Worm (Caenorhabditis elegans) whole organism, late embryonic: ENCODE data around the gene Y51H7C.3.

ENCODE experiments used
- F13H6.1 ChIP-seq: sonication (generic microtip); optimal IDR thresholded peaks from 2 replicates; lab custom pipeline; 2016; ENCODE audit warnings: missing genetic modification characterization, missing compliant biosample characterization
- K02D7.2 ChIP-seq: sonication (generic microtip); optimal IDR thresholded peaks from 2 replicates; lab custom pipeline; 2017; ENCODE audit warnings: mild to moderate bottlenecking, missing genetic modification characterization, missing compliant biosample characterization
- K09A11.1 ChIP-seq: sonication (generic microtip); optimal IDR thresholded peaks from 2 replicates; lab custom pipeline; 2017; ENCODE audit warnings: antibody characterized with exemption, mild to moderate bottlenecking, missing genetic modification characterization, missing compliant biosample characterization; ENCODE audit not compliant: insufficient read depth
- Y22D7AL.16 ChIP-seq: sonication (generic microtip); optimal IDR thresholded peaks from 2 replicates; lab custom pipeline; 2016; ENCODE audit warnings: missing genetic modification characterization, missing compliant biosample characterization
- ahr-1 ChIP-seq: sonication (generic microtip); optimal IDR thresholded peaks from 2 replicates; lab custom pipeline; 2016; ENCODE audit warnings: missing genetic modification characterization, missing compliant biosample characterization
- ama-1 ChIP-seq: fragments of 150-350 bp; optimal IDR thresholded peaks from 2 replicates; lab custom pipeline; 2014
- ceh-14 ChIP-seq: sonication (generic microtip); optimal IDR thresholded peaks from 2 replicates; lab custom pipeline; 2016; ENCODE audit warnings: missing genotype, missing genetic modification characterization, missing compliant biosample characterization
- ceh-18 ChIP-seq: sonication (generic microtip); optimal IDR thresholded peaks from 2 replicates; lab custom pipeline; 2016; ENCODE audit warnings: missing genetic modification characterization, missing compliant biosample characterization
- ceh-2 ChIP-seq: sonication (generic microtip); optimal IDR thresholded peaks from 2 replicates; lab custom pipeline; 2016; ENCODE audit warnings: missing genotype, missing genetic modification characterization, missing compliant biosample characterization
- ceh-22 ChIP-seq: sonication (generic microtip); optimal IDR thresholded peaks from 2 replicates; lab custom pipeline; 2017; ENCODE audit warnings: missing biosample characterization, missing genetic modification characterization
- ceh-24 ChIP-seq: sonication (generic microtip); optimal IDR thresholded peaks from 2 replicates; lab custom pipeline; 2016; ENCODE audit warnings: mild to moderate bottlenecking, missing genetic modification characterization, missing compliant biosample characterization
- ceh-31 ChIP-seq: sonication (generic microtip); optimal IDR thresholded peaks from 2 replicates; lab custom pipeline; 2016; ENCODE audit warnings: missing genetic modification characterization, missing compliant biosample characterization
- ceh-48 ChIP-seq: sonication (generic microtip); optimal IDR thresholded peaks from 2 replicates; lab custom pipeline; 2016; ENCODE audit warnings: missing genetic modification characterization, inconsistent platforms, missing compliant biosample characterization
- ceh-6 ChIP-seq: fragments of 200-800 bp; sonication (Bioruptor generic); optimal IDR thresholded peaks from 2 replicates; lab custom pipeline; 2018; ENCODE audit warnings: mild to moderate bottlenecking, missing genetic modification characterization, missing compliant biosample characterization
- ceh-9 ChIP-seq: sonication (generic microtip); optimal IDR thresholded peaks from 2 replicates; lab custom pipeline; 2016; ENCODE audit warnings: mild to moderate bottlenecking, missing genetic modification characterization, inconsistent platforms, missing compliant biosample characterization
- dve-1 ChIP-seq: sonication (generic microtip); optimal IDR thresholded peaks from 2 replicates; lab custom pipeline; 2017; ENCODE audit warnings: antibody characterized with exemption, mild to moderate bottlenecking, missing genetic modification characterization, missing compliant biosample characterization
- elt-2 ChIP-seq: sonication (generic microtip); optimal IDR thresholded peaks from 2 replicates; lab custom pipeline; 2016; ENCODE audit warnings: missing genetic modification reagents, missing genetic modification characterization, missing compliant biosample characterization
- ets-4 ChIP-seq: sonication (generic microtip); optimal IDR thresholded peaks from 2 replicates; lab custom pipeline; 2016; ENCODE audit warnings: missing genetic modification characterization, missing compliant biosample characterization
- eyg-1 ChIP-seq: sonication (generic microtip); optimal IDR thresholded peaks from 2 replicates; lab custom pipeline; 2016; ENCODE audit warnings: missing genotype, missing genetic modification characterization, missing compliant biosample characterization
- fkh-10 ChIP-seq: fragments of 150-350 bp; optimal IDR thresholded peaks from 2 replicates; lab custom pipeline; 2014; ENCODE audit warnings: missing biosample characterization, missing genetic modification reagents, missing genetic modification characterization
- fkh-6 ChIP-seq: sonication (generic microtip); optimal IDR thresholded peaks from 2 replicates; lab custom pipeline; 2016; ENCODE audit warnings: missing genetic modification characterization, missing compliant biosample characterization
- hlh-13 ChIP-seq: fragments of 200-800 bp; sonication (Bioruptor generic); optimal IDR thresholded peaks from 2 replicates; lab custom pipeline; 2018; ENCODE audit warnings: mild to moderate bottlenecking, missing genetic modification characterization, missing compliant biosample characterization
- hlh-15 ChIP-seq: sonication (generic microtip); optimal IDR thresholded peaks from 2 replicates; lab custom pipeline; 2016; ENCODE audit warnings: missing genetic modification characterization, missing compliant biosample characterization
- hlh-30 ChIP-seq: sonication (generic microtip); optimal IDR thresholded peaks from 2 replicates; lab custom pipeline; 2017; ENCODE audit warnings: antibody characterized with exemption, missing genetic modification characterization, missing compliant biosample characterization; ENCODE audit not compliant: insufficient read depth
- hlh-8 ChIP-seq: sonication (generic microtip); optimal IDR thresholded peaks from 2 replicates; lab custom pipeline; 2016; ENCODE audit warnings: missing genotype, missing genetic modification characterization, missing compliant biosample characterization
- lin-11 ChIP-seq: fragments of 200-800 bp; sonication (Bioruptor generic); optimal IDR thresholded peaks from 2 replicates; lab custom pipeline; 2018; ENCODE audit warnings: mild to moderate bottlenecking, missing genetic modification characterization, missing compliant biosample characterization
- nhr-232 ChIP-seq: sonication (generic microtip); optimal IDR thresholded peaks from 2 replicates; lab custom pipeline; 2016; ENCODE audit warnings: missing genetic modification characterization, missing compliant biosample characterization
- npax-4 ChIP-seq: sonication (generic microtip); optimal IDR thresholded peaks from 2 replicates; lab custom pipeline; 2016; ENCODE audit warnings: missing genetic modification characterization, missing compliant biosample characterization
- pat-9 ChIP-seq: fragments of 200-800 bp; sonication (Bioruptor generic); optimal IDR thresholded peaks from 2 replicates; lab custom pipeline; 2018; ENCODE audit warnings: mild to moderate bottlenecking, missing genetic modification characterization, moderate library complexity, missing compliant biosample characterization
- pha-2 ChIP-seq: sonication (generic microtip); optimal IDR thresholded peaks from 2 replicates; lab custom pipeline; 2017; ENCODE audit warnings: mild to moderate bottlenecking, missing genetic modification characterization, missing compliant biosample characterization
- pqm-1 ChIP-seq: sonication (generic microtip); optimal IDR thresholded peaks from 2 replicates; lab custom pipeline; 2016; ENCODE audit warnings: missing genetic modification characterization, missing compliant biosample characterization
- pros-1 ChIP-seq: fragments of 150-350 bp; optimal IDR thresholded peaks from 2 replicates; lab custom pipeline; 2014; ENCODE audit warnings: missing biosample characterization, missing genetic modification reagents, missing genetic modification characterization
- ref-2 ChIP-seq: sonication (generic microtip); optimal IDR thresholded peaks from 2 replicates; lab custom pipeline; 2016; ENCODE audit warnings: missing genetic modification characterization, missing compliant biosample characterization
- sox-2 ChIP-seq: fragments of 200-800 bp; sonication (Bioruptor generic); IDR thresholded peaks from 2 replicates; pipeline ENCODE4 v1.3.6; 2022; ENCODE audit warnings: missing genetic modification reagents, missing genetic modification characterization, missing compliant biosample characterization
- tbx-7 ChIP-seq: sonication (generic microtip); optimal IDR thresholded peaks from 2 replicates; lab custom pipeline; 2016; ENCODE audit warnings: missing genotype, missing genetic modification characterization, missing compliant biosample characterization
- unc-3 ChIP-seq, 2 experiments: fragments of 200-800 bp in 1 of 2; sonication (Bioruptor generic) in 1 of 2; sonication (generic microtip) in 1 of 2; conservative IDR thresholded peaks in 1 of 2; optimal IDR thresholded peaks in 1 of 2; 2 replicates each; pipeline versions ENCODE4 v1.3.6 to Lab custom; 2016 to 2022; ENCODE audit warnings: missing compliant biosample characterization in 2 of 2, missing genetic modification characterization in 2 of 2, missing genetic modification reagents in 1 of 2
- unc-42 ChIP-seq: sonication (generic microtip); optimal IDR thresholded peaks from 2 replicates; lab custom pipeline; 2016; ENCODE audit warnings: missing genotype, missing genetic modification characterization, missing compliant biosample characterization
- unc-55 ChIP-seq: sonication (generic microtip); optimal IDR thresholded peaks from 2 replicates; lab custom pipeline; 2017; ENCODE audit warnings: missing biosample characterization, missing genetic modification reagents, missing genetic modification characterization

The Y51H7C.3 gene

ce11 chrII:1402167-1402619, 36.1 kb upstream of the Y51H7C.3 start, which contains the start of gene Y51H7C.7:
Y51H7C.7 (plus strand) TSS chrII:1402569.
- no peak for TF ChIP-seq K09A11.1 (tag; lab: Kevin White, UChicago)
- TF ChIP-seq ets-4 (tag; lab: Kevin White, UChicago): no peak
- TF ChIP-seq pqm-1 (tag; lab: Kevin White, UChicago): no peak
- no peak for TF ChIP-seq ceh-9 (tag; lab: Kevin White, UChicago)
- TF ChIP-seq ceh-14: no peak
- TF ChIP-seq ceh-6: no peak
- no peak for TF ChIP-seq elt-2 (tag; lab: Kevin White, UChicago)
- no peak for TF ChIP-seq hlh-8
- no peak for TF ChIP-seq pros-1
- no peak for TF ChIP-seq unc-55 (GFP tag; lab: Kevin White, UChicago)
- no peak for TF ChIP-seq Y22D7AL.16 (tag; lab: Kevin White, UChicago)
- TF ChIP-seq ceh-48 (tag; lab: Kevin White, UChicago): no peak
- TF ChIP-seq lin-11: no peak
- TF ChIP-seq unc-3 (GFP tag; conservative IDR thresholded peaks at IDR 0.05; lab: Robert Waterston, UW): no peak
- no peak for TF ChIP-seq unc-3 (tag; optimal IDR thresholded peaks at IDR 0.05; lab: Kevin White, UChicago)
- TF ChIP-seq ceh-31 (tag; lab: Kevin White, UChicago): no peak
- TF ChIP-seq ceh-2 (tag; lab: Kevin White, UChicago): no peak
- no peak for TF ChIP-seq npax-4 (tag; lab: Kevin White, UChicago)
- no peak for TF ChIP-seq ceh-24 (tag; lab: Kevin White, UChicago)
- TF ChIP-seq fkh-6 (tag; lab: Kevin White, UChicago): no peak

ce11 chrII:1403056-1403455, 35.2 kb upstream of the Y51H7C.3 start, which contains the start of the genes Y51H7C.41 and cogc-4:
Y51H7C.41 (plus strand) TSS chrII:1403321.
cogc-4 (plus strand) TSS chrII:1403441.
- TF ChIP-seq hlh-15: no peak
- TF ChIP-seq dve-1 (tag; lab: Kevin White, UChicago): no peak
- no peak for TF ChIP-seq unc-55 (GFP tag; lab: Kevin White, UChicago)
- no peak for TF ChIP-seq ref-2 (tag; lab: Kevin White, UChicago)
- no peak for TF ChIP-seq hlh-13 (GFP tag; lab: Kevin White, UChicago)
- TF ChIP-seq ceh-48 (tag; lab: Kevin White, UChicago): no peak
- no peak for TF ChIP-seq lin-11
- TF ChIP-seq hlh-30: no peak
- no peak for TF ChIP-seq pha-2 (tag; lab: Kevin White, UChicago)
- TF ChIP-seq ceh-31 (tag; lab: Kevin White, UChicago): no peak
- TF ChIP-seq unc-3 (GFP tag; conservative IDR thresholded peaks at IDR 0.05; lab: Robert Waterston, UW): no peak
- no peak for TF ChIP-seq unc-3 (tag; optimal IDR thresholded peaks at IDR 0.05; lab: Kevin White, UChicago)
- TF ChIP-seq ceh-14: no peak
- TF ChIP-seq ahr-1: no peak
- TF ChIP-seq nhr-232: no peak
- TF ChIP-seq ceh-9 (tag; lab: Kevin White, UChicago): no peak
- no peak for TF ChIP-seq F13H6.1 (tag; lab: Kevin White, UChicago)
- TF ChIP-seq sox-2: no peak
- no peak for TF ChIP-seq ets-4 (tag; lab: Kevin White, UChicago)
- no peak for TF ChIP-seq ceh-18
- TF ChIP-seq eyg-1 (tag; lab: Kevin White, UChicago): no peak

ce11 chrII:1411372-1411771, 26.9 kb upstream of the Y51H7C.3 start, which contains the start of gene Y51H7C.9:
Y51H7C.9 (minus strand) TSS chrII:1411472.
- TF ChIP-seq ceh-14 (no peak), fkh-10 (GFP tag; lab: Kevin White, UChicago) (no peak), ceh-22 (no peak), K02D7.2 (tag; lab: Kevin White, UChicago) (no peak)

ce11 chrII:1412359-1412907, 25.9 kb upstream of the Y51H7C.3 start, which contains the start of gene alkb-1:
alkb-1 (plus strand) TSS chrII:1412409.
- no peak for TF ChIP-seq tbx-7 (tag; lab: Kevin White, UChicago)
- TF ChIP-seq pat-9: no peak
- TF ChIP-seq unc-42 (tag; lab: Kevin White, UChicago): no peak
- TF ChIP-seq pha-2 (tag; lab: Kevin White, UChicago): no peak
- no peak for TF ChIP-seq ama-1 (lab: Kevin White, UChicago)
